Fruit fly (Drosophila melanogaster): ENCODE data around the gene schuy.

schuy gene

DNA sequence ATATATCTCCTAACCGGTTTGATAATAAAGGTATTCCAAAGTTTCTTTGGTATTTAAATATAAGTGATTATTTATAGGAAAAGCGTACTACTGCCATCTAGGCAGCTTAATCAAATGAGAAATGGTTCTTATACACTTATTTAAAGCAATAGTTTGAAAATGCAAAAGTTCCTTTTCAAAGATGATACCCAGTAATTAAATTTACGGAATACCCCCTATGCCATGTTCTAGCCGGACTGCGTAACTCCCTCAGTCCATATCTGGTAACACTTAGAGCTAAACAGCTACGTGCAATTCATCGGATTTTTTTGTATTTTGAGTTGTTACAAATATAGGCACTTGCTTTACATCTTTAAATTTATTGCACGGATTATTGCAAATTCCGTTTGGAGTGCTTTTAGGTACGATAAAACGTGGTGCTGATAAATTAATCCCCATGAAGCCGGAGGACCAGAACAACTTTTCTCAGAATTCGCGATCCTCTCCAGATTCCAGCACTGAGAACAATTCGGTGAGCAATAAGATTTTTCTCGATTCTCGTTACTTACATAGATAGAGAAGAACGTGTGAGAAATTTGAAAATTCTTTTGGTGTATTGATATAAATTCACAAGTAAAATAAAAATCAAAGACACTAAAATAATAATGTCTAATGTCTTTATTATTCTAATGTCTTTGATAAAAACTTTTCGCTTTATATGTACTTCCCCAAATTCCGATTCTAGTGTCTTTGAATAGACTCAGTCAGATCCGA is 16.8 kb downstream of the schuy start, which contains the start of gene CG7668:
TSS of gene CG7668 (plus strand) at position 255 of the 753 bp plus-strand sequence.
- TF ChIP-seq pad (GFP tag; optimal IDR thresholded peaks at IDR 0.05) (peak; percentile 66), CG14711 (tag; optimal IDR thresholded peaks at IDR 0.05) (peak; percentile 82), toe (GFP tag; optimal IDR thresholded peaks at IDR 0.05) (peak; percentile 85), Mnt (GFP tag; optimal IDR thresholded peaks at IDR 0.05) (peak; percentile 62), Crg-1 (GFP tag; optimal IDR thresholded peaks at IDR 0.05) (peak; percentile 71), Hr96 (GFP tag; optimal IDR thresholded peaks at IDR 0.05) (no peak), CG7045 (GFP tag; optimal IDR thresholded peaks at IDR 0.05) (peak; percentile 85), CG11617 (GFP tag; optimal IDR thresholded peaks at IDR 0.05) (peak; percentile 86), kay (GFP tag; ENCODE audit: borderline replicate concordance) (peak; percentile 75), bab1 (GFP tag; optimal IDR thresholded peaks at IDR 0.05) (peak; percentile 92), cnc (optimal IDR thresholded peaks at IDR 0.05) (no peak), Clk (GFP tag; optimal IDR thresholded peaks at IDR 0.05) (peak; percentile 80), cic (GFP tag; optimal IDR thresholded peaks at IDR 0.05) (peak; percentile 63), CG33017 (tag; optimal IDR thresholded peaks at IDR 0.05) (peak; percentile 85), CG1620 (GFP tag; optimal IDR thresholded peaks at IDR 0.05) (peak; percentile 78), CG7101 (tag; optimal IDR thresholded peaks at IDR 0.05) (peak; percentile 89), CG5204 (GFP tag; optimal IDR thresholded peaks at IDR 0.05) (peak; percentile 76), tj (GFP tag; optimal IDR thresholded peaks at IDR 0.05) (peak; percentile 59), ovo (GFP tag; optimal IDR thresholded peaks at IDR 0.05) (peak; percentile 43), CG12768 (GFP tag; optimal IDR thresholded peaks at IDR 0.05) (peak; percentile 87)

DNA sequence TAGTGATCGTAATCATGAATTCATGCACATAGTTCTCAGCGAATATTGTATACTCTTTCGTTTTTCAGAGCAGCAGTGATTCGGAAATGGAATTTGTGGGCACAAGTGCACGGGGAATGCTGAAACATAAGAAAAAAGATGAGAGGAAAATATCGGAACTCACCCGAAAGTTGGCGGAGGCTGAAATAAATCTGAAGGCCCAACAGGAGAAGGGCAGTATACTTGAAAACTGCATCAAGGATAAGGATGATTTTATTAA is 17.3 kb downstream of the schuy start:
- TF ChIP-seq cnc (optimal IDR thresholded peaks at IDR 0.05) (no peak), pad (GFP tag; optimal IDR thresholded peaks at IDR 0.05) (no peak), Mnt (GFP tag; optimal IDR thresholded peaks at IDR 0.05) (no peak), CG33017 (tag; optimal IDR thresholded peaks at IDR 0.05) (no peak), Crg-1 (GFP tag; optimal IDR thresholded peaks at IDR 0.05) (no peak), kay (GFP tag; ENCODE audit: borderline replicate concordance) (no peak), CG11617 (GFP tag; optimal IDR thresholded peaks at IDR 0.05) (no peak), Clk (GFP tag; optimal IDR thresholded peaks at IDR 0.05) (no peak), toe (GFP tag; optimal IDR thresholded peaks at IDR 0.05) (no peak)

DNA sequence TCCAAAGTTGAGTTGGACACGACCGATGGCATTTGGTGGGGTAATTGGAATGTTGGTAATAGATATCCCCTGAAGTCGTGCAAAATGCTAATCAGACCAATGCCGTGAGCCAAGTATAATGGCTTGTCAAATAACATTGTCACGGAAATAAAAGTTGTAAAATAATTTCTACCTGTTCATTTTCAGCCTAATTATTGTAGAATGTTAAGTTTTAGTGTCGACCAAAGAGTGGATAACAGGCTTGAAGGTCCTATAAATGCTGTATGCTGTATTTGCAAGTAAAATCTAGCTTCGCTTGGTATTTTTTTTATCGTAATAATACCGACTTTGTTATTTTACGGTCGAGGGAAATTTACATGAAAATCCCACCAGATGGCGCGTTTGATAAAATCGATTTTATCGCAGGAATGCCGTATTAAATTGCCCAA is 18.6 kb downstream of the schuy start:
- no peak for TF ChIP-seq CG7101 (tag; optimal IDR thresholded peaks at IDR 0.05)
- TF ChIP-seq CG7045 (GFP tag; optimal IDR thresholded peaks at IDR 0.05), result no peak
- no peak for TF ChIP-seq Clk (GFP tag; optimal IDR thresholded peaks at IDR 0.05)
- TF ChIP-seq Hr96 (GFP tag; optimal IDR thresholded peaks at IDR 0.05), result no peak
- TF ChIP-seq toe (GFP tag; optimal IDR thresholded peaks at IDR 0.05), result no peak
- TF ChIP-seq bab1 (GFP tag; optimal IDR thresholded peaks at IDR 0.05), result no peak
- no peak for TF ChIP-seq CG5204 (GFP tag; optimal IDR thresholded peaks at IDR 0.05)
- TF ChIP-seq Mnt (GFP tag; optimal IDR thresholded peaks at IDR 0.05), result no peak
- TF ChIP-seq CG1620 (GFP tag; optimal IDR thresholded peaks at IDR 0.05), result no peak
- no peak for TF ChIP-seq CG14711 (tag; optimal IDR thresholded peaks at IDR 0.05)
- TF ChIP-seq cnc (optimal IDR thresholded peaks at IDR 0.05), result no peak
- TF ChIP-seq ovo (GFP tag; optimal IDR thresholded peaks at IDR 0.05), result no peak
- no peak for TF ChIP-seq kay (GFP tag; ENCODE audit: borderline replicate concordance)
- no peak for TF ChIP-seq CG33017 (tag; optimal IDR thresholded peaks at IDR 0.05)
- no peak for TF ChIP-seq Crg-1 (GFP tag; optimal IDR thresholded peaks at IDR 0.05)
- TF ChIP-seq CG11617 (GFP tag; optimal IDR thresholded peaks at IDR 0.05), result no peak
- no peak for TF ChIP-seq pad (GFP tag; optimal IDR thresholded peaks at IDR 0.05)
- TF ChIP-seq cic (GFP tag; optimal IDR thresholded peaks at IDR 0.05), result no peak

DNA sequence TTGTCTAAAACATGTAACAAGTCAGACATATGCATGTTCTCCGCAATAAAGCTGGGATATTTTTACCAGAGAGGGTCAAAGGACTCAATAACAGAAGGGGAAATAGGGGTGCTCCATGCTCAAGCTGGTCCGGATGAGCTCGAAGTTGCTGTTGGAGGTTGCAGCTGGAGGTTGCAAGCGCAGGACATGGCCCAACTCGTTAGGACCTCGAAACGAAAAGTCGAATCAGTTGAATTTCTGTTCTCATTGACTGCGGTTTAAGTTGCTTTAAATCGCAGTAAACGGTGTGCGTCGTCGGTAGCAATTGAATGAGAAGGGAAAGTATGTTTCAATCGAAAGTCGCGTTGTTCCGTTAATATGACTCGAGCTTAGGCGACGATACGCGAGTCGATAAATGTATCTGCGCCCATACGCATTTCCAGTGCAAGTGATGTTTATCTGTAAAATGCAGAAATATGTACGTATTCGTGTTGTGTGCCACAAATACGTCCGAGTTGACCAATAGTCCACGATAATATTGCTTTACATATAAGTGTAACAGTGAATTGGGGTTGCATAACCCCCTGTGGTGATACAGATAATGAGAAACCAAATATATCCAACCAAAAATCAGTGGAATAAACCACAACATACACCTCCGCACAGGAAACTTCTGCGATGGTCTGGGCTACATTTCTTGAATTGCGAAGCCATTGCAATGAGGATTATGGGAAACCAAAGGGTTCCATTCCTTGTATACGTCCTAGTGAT is 19.3 kb downstream of the schuy start, which contains the start of gene kug:
TSS of gene kug (plus strand) at position 269 of the 750 bp plus-strand sequence.
- peak; percentile 79 for TF ChIP-seq pad (GFP tag; optimal IDR thresholded peaks at IDR 0.05)
- TF ChIP-seq CG11617 (GFP tag; optimal IDR thresholded peaks at IDR 0.05), result no peak

DNA sequence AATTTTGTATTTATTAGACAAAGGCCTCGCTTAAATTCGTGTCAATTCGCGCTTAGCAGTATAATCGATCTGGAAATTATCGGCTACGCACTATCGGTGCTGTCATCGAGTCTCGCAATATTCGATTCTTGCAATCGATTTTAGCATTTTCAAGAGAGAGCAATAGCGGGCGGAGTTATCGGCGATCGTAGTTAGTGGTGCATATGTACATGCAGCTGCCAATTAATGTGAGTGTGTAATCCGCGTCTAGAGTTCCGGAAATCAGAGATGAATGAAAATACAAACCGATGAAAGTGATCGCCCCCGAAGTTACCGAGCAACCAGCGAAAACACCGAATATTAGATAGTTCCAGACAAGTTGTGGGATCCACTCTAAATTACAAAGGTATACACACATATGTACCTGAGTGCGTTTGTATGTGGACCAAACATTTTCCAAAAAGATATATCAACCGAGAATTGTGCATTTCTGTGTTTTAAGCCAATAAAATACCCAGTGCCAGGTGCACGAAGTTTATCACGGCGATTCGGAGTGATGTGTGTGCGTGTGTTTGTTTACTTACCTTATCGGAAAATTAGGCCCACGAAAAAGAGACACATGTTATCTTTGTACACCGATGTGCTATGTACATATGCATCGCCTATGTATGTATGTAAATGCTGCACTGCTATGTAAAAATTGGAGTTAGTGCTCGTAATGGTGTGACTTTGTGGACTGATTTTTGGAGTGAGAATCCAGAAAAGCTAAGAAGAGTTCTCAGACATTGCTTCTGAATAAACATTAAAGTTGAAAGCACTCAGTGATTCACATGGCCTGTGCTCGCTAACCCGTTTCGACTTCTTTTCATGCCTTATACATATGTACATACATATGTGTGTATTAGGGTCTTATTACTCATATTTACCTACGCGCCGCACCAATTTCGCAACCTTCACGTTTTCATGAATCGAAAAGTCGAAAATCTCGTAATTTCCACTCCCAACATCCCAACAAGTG is 20.7 kb downstream of the schuy start:
- TF ChIP-seq bab1 (GFP tag; optimal IDR thresholded peaks at IDR 0.05) (peak; percentile 32), pad (GFP tag; optimal IDR thresholded peaks at IDR 0.05) (no peak), CG12768 (GFP tag; optimal IDR thresholded peaks at IDR 0.05) (no peak), CG5204 (GFP tag; optimal IDR thresholded peaks at IDR 0.05) (no peak), CG1620 (GFP tag; optimal IDR thresholded peaks at IDR 0.05) (no peak), CG11617 (GFP tag; optimal IDR thresholded peaks at IDR 0.05) (no peak), toe (GFP tag; optimal IDR thresholded peaks at IDR 0.05) (no peak), Mnt (GFP tag; optimal IDR thresholded peaks at IDR 0.05) (no peak), CG14711 (tag; optimal IDR thresholded peaks at IDR 0.05) (no peak), Clk (GFP tag; optimal IDR thresholded peaks at IDR 0.05) (no peak), kay (GFP tag; ENCODE audit: borderline replicate concordance) (no peak), CG7101 (tag; optimal IDR thresholded peaks at IDR 0.05) (no peak), CG33017 (tag; optimal IDR thresholded peaks at IDR 0.05) (no peak), ovo (GFP tag; optimal IDR thresholded peaks at IDR 0.05) (no peak), tj (GFP tag; optimal IDR thresholded peaks at IDR 0.05) (peak; percentile 14), Hr96 (GFP tag; optimal IDR thresholded peaks at IDR 0.05) (no peak)

Data from whole organism, adult.